Fruit fly (Drosophila melanogaster) S2 (cell line): ENCODE measurements around the gene Nedd8.

Source experiments
- CG8478 ChIP-seq: fragments of >200 bp; optimal IDR thresholded peaks from 2 replicates; lab custom pipeline; 2018
- CTCF ChIP-seq, 2 experiments: fragments of >200 bp; optimal IDR thresholded peaks; 2 replicates each; lab custom pipeline; 2018

Nedd8 gene

dm6 chr2L:18951674-18952073 is at the start of gene Nedd8:
Nedd8 (minus strand) TSS chr2L:18951837.
- TF ChIP-seq CTCF (optimal IDR thresholded peaks at IDR 0.05; lab: Kevin White, UChicago) (peak in 1 of 2 experiments; percentile 31), CG8478 (lab: Kevin White, UChicago) (no peak)

- TF ChIP-seq CTCF (optimal IDR thresholded peaks at IDR 0.05; lab: Kevin White, UChicago) = no peak
- no peak for TF ChIP-seq CG8478 (lab: Kevin White, UChicago)
Measured at dm6 chr2L:18997148-18997547, 45.5 kb upstream of the Nedd8 start, which contains the start of gene CG31792. CG31792 (plus strand) TSS chr2L:18997448.

dm6 chr2L:18995660-18996417 is 44.2 kb upstream of the Nedd8 start, which contains the start of gene CG10650:
CG10650 (minus strand) TSS chr2L:18995934.
- TF ChIP-seq CG8478 (lab: Kevin White, UChicago) = no peak

dm6 chr2L:18992196-18992595 is 40.6 kb upstream of the Nedd8 start, which contains the start of gene CG46465:
CG46465 (plus strand) TSS chr2L:18992496.
- no peak for TF ChIP-seq CTCF (optimal IDR thresholded peaks at IDR 0.05; lab: Kevin White, UChicago)
- TF ChIP-seq CG8478 (lab: Kevin White, UChicago) = no peak

DNA sequence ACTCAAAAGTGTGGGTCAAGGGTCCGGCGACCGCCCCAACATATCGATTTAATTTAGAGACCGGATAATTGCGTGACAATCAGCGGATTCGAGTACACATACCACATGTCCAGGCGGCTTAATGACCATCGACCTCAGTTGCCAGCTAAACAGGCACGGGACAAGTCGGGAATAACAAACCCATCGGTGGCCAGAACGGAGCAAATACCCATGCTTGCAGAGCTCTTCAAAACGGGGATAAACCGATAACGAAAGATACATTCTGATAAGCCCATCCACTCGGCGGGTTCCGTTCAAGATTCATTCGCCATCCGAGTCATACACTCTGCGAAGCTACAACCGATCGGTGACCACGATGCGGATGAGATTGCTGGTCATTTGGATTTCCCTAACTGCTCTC is 39.1 kb upstream of the Nedd8 start, which contains the start of gene CG15169:
Gene CG15169, plus strand, starts transcription at position 301 of the 400 bp plus-strand sequence.
- TF ChIP-seq CTCF (optimal IDR thresholded peaks at IDR 0.05; lab: Kevin White, UChicago) = no peak
- no peak for TF ChIP-seq CG8478 (lab: Kevin White, UChicago)

DNA sequence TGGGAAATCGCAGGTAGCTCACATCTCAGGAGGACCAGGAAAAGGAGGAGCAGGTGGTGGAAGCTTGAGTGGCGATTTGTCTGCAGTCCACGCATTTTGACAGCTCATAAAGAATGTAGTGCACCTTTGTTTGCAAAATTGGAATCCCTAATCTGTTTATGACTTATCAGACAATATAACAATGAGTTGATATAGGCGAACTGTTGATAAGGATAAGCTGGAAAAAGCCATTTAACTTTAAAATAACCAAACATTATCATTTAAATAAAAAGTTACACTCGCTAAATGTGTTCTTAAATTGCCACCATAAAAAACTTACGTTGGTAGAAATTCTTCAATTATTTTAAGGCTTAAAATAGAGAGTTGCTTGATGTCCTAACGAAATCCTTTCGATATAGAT is 38.5 kb upstream of the Nedd8 start, which contains the start of gene CG15170:
Gene CG15170, minus strand, starts transcription at position 101 of the 400 bp plus-strand sequence.
- TF ChIP-seq CG8478 (lab: Kevin White, UChicago) = no peak
- TF ChIP-seq CTCF (optimal IDR thresholded peaks at IDR 0.05; lab: Kevin White, UChicago) = no peak

dm6 chr2L:18987078-18987895 is 35.6 kb upstream of the Nedd8 start, which contains the start of the genes Swip-1 and EMC5:
Swip-1 (minus strand) TSS chr2L:18987280.
EMC5 (plus strand) TSS chr2L:18987707.
- TF ChIP-seq CG8478 (lab: Kevin White, UChicago) (no peak), CTCF (optimal IDR thresholded peaks at IDR 0.05; lab: Kevin White, UChicago) (no peak)

dm6 chr2L:18986125-18986498 is 34.5 kb upstream of the Nedd8 start:
- no peak for TF ChIP-seq CTCF (optimal IDR thresholded peaks at IDR 0.05; lab: Kevin White, UChicago)
- no peak for TF ChIP-seq CG8478 (lab: Kevin White, UChicago)

DNA sequence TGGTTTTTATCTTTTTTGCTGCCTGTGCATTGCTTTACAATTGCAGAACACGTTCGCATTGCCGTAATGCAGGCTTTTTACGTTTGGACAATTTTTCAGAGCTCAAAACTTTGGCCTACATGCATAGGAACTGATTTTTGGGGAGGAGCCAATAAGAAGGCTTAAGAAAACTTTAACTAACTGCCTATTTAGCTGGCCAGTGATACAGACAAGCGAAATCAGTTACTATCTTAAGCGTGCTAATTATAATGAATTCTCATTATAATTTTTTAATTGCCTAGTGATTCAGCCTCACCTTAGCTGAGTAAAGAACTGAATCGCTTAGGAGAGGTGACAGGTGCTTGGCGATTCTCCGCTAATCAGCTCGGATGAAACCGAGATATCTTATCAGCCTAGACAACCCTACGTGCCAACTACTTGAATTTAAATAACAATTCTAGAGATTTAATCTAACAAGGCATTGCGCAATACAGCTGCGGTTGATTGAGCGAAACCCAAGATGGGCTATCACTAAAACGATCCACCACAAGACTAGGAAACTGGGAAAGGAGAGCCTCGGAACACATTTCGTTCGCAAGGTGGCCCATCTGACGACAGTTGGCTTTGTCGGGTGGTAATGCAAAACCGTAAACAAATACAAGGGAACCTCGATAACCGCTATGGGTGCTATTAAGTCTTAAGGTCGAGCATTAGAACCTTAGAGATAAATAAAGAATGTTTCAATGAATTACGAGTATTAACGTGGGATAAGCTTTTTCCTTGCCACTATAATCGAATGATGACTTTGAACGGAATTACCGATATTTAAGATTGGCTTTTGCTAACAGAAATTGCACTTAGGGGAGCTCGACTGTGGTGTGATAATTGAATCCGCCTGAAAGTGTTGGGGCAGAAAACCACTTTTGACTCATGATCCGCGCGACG is 33.8 kb upstream of the Nedd8 start:
- TF ChIP-seq CG8478 (lab: Kevin White, UChicago) = no peak
- TF ChIP-seq CTCF (optimal IDR thresholded peaks at IDR 0.05; lab: Kevin White, UChicago) = no peak

DNA sequence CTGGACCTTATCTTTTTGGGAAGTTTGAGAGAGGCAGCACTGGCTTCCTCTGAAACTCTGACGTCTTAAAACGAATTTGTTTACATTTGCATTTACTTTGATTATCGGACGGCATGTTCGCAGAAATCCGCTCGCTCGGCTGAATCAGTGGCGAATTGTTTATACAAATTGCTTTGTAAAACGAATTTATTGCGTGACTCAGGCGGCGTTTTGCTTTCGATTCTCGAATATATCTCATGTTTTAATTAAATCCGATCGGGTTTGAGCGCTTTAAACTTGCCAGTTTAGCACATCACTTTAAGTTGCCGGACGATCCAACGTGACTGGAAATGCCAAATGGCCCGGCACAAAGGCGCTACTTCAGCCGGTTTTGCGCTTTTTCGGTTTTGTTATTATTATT is 32.5 kb upstream of the Nedd8 start:
- no peak for TF ChIP-seq CTCF (optimal IDR thresholded peaks at IDR 0.05; lab: Kevin White, UChicago)
- TF ChIP-seq CG8478 (lab: Kevin White, UChicago) = no peak

DNA sequence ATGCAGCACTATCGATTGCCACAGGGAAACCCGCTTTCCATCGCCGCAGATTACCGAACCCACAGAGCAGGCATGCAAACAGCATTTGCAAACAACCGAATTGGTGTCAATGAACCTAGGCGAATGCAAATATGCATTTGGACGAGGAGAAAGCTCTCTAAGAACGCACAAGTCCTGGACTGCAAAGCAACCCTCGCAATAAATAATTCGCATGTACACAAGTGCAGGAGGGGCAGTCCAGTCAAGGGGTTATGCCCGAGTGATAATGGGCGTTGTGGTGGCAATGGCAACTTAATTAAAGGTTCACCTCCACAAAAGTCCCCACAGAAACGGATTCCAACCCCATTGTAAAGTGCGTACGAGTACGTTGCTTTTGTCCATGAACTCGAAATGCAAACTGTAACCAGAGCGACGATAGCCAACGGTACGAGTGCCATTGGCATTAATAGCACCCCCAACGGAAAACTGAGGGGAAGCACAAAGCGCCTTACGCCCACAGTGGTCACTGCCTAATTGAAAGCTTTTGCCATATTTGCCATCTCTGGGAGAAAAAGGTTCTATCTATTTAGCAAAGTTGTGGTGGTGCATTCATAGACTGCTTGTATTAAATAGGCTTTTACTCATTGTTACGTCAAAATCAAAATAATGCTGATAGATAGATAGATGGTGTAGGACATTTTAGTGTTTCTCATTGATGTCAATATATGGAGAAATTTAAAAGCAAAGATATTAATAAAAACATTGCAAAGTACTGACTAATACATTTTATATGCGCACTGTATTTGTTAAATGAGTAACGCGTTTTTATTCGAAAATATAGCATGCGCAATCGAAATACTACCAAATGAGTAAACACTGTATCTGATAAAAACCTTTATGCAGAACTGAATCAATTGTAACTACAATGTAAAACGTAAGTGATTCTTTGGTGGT is 31.5 kb upstream of the Nedd8 start:
- TF ChIP-seq CG8478 (lab: Kevin White, UChicago) = no peak
- TF ChIP-seq CTCF (optimal IDR thresholded peaks at IDR 0.05; lab: Kevin White, UChicago) = no peak

DNA sequence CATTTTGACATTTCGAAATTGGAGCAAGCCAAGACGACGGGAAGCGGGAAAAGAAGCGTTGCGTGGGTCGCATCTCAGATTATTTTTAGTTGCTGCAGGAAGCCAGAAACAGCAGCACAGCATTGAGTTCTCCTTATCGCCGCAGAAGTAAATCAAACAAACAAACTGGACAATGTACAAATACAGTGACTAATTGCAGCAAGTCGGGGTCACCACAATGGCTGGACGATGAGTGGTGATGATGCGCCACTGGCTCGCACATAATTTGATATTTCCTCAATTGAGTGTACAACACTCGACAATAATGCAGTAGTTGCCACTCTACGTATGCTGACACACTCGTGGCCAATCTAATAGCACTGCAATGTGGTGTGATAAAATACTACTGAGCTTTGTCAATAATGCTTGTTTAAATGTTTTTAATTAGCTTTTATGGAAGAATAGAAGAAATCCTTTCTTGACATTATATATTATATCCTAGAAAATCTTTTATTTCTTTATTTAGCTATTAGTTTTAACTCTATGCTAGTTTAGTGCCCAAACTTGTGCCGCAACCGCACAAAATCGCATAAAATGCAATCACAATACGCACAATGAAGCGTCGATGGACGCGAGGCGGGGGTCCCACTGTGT is 30.4 kb upstream of the Nedd8 start:
- TF ChIP-seq CTCF (optimal IDR thresholded peaks at IDR 0.05; lab: Kevin White, UChicago) (no peak), CG8478 (lab: Kevin White, UChicago) (no peak)
